Fruit fly (Drosophila melanogaster): ENCODE results near the gene CG34337.
A peak's percentile ranks its signal among the peaks of the same experiment; 100 is the strongest.

- no peak for TF ChIP-seq CG17806 (tag; optimal IDR thresholded peaks at IDR 0.05)
- no peak for TF ChIP-seq CG13204 (GFP tag; optimal IDR thresholded peaks at IDR 0.05)
- TF ChIP-seq CG8159 (tag; optimal IDR thresholded peaks at IDR 0.05) = peak; percentile 52
- no peak for TF ChIP-seq gl (tag; optimal IDR thresholded peaks at IDR 0.05)
- TF ChIP-seq Snoo (tag; optimal IDR thresholded peaks at IDR 0.05) = no peak
- peak; percentile 8 for TF ChIP-seq CG34367 (tag; optimal IDR thresholded peaks at IDR 0.05)
- no peak for TF ChIP-seq CG32121 (GFP tag; IDR thresholded peaks at IDR 0.05)
- TF ChIP-seq Ets98B (GFP tag; IDR thresholded peaks at IDR 0.05) = no peak
These were observed 37.5 kb upstream of the CG34337 start for dm6 chrX:7379569-7379968.

Measured in whole organism, pupa.